Worm (Caenorhabditis elegans): ENCODE measurements around the gene F40F4.7.

ce11 chrX:3218040-3218795, 27.5 kb downstream of the F40F4.7 start:
- TF ChIP-seq sdc-2 (tag; optimal IDR thresholded peaks at IDR 0.05), result no peak
- TF ChIP-seq C08G9.2 (tag; optimal IDR thresholded peaks at IDR 0.05), result no peak
- TF ChIP-seq nfya-1 (tag; optimal IDR thresholded peaks at IDR 0.05), result no peak
- no peak for TF ChIP-seq ceh-24 (tag; optimal IDR thresholded peaks at IDR 0.05)
- no peak for TF ChIP-seq ceh-48 (tag; optimal IDR thresholded peaks at IDR 0.05)
- TF ChIP-seq hlh-30 (tag; optimal IDR thresholded peaks at IDR 0.05; ENCODE audit: insufficient read depth), result no peak
- TF ChIP-seq sox-2 (GFP tag; IDR thresholded peaks at IDR 0.05), result no peak
- no peak for TF ChIP-seq nhr-11 (tag; optimal IDR thresholded peaks at IDR 0.05)
- TF ChIP-seq ceh-14 (tag; optimal IDR thresholded peaks at IDR 0.05), result no peak
- TF ChIP-seq ceh-45 (GFP tag; IDR thresholded peaks at IDR 0.05), result no peak
- TF ChIP-seq ama-1 (optimal IDR thresholded peaks at IDR 0.05), result no peak
- TF ChIP-seq pha-4 (tag; optimal IDR thresholded peaks at IDR 0.05), result no peak
- TF ChIP-seq ets-4 (tag; optimal IDR thresholded peaks at IDR 0.05), result no peak

Measured in whole organism, late embryonic.